Fruit fly (Drosophila melanogaster) whole organism, wandering third instar larva: ENCODE data around the gene Eig71Ed.

ENCODE experiments used
- Abd-B ChIP-seq: fragments of >200 bp; optimal IDR thresholded peaks from 2 replicates; lab custom pipeline; 2017; ENCODE audit warnings: missing biosample characterization, missing genetic modification characterization
- CG32264 ChIP-seq: fragments of 200-800 bp; sonication (Bioruptor generic); optimal IDR thresholded peaks from 2 replicates; lab custom pipeline; 2016; ENCODE audit warnings: missing biosample characterization, missing genetic modification characterization
- CG9705 ChIP-seq: fragments of 200-800 bp; sonication (Bioruptor generic); optimal IDR thresholded peaks from 2 replicates; lab custom pipeline; 2018; ENCODE audit warnings: missing biosample characterization, mild to moderate bottlenecking, missing genetic modification characterization
- CrebA ChIP-seq: fragments of 200-800 bp; sonication (Bioruptor generic); optimal IDR thresholded peaks from 2 replicates; lab custom pipeline; 2016; ENCODE audit warnings: missing biosample characterization, mild to moderate bottlenecking, missing genetic modification characterization, borderline replicate concordance
- Dfd ChIP-seq: fragments of >200 bp; optimal IDR thresholded peaks from 2 replicates; lab custom pipeline; 2017; ENCODE audit warnings: missing biosample characterization, missing genetic modification characterization
- Dif ChIP-seq: fragments of 200-275, 200-300 bp; sonication (Bioruptor generic); optimal IDR thresholded peaks from 2 replicates; lab custom pipeline; 2018; ENCODE audit warnings: missing biosample characterization, missing genetic modification characterization; ENCODE audit not compliant: partially characterized antibody
- GATAd ChIP-seq: sonication (Bioruptor generic); optimal IDR thresholded peaks from 2 replicates; lab custom pipeline; 2016; ENCODE audit warnings: missing biosample characterization, missing genetic modification characterization
- HLH106 ChIP-seq: fragments of 200-800 bp; optimal IDR thresholded peaks from 3 replicates; lab custom pipeline; 2019; ENCODE audit warnings: missing biosample characterization, mild to moderate bottlenecking, missing genetic modification characterization, moderate library complexity
- Hnf4 ChIP-seq: fragments of 200-800 bp; sonication (Bioruptor generic); optimal IDR thresholded peaks from 2 replicates; lab custom pipeline; 2016; ENCODE audit warnings: missing biosample characterization, mild to moderate bottlenecking, missing genetic modification characterization
- Hr78 ChIP-seq: fragments of >200 bp; optimal IDR thresholded peaks from 2 replicates; lab custom pipeline; 2017; ENCODE audit warnings: missing biosample characterization, missing genetic modification characterization
- Hr83 ChIP-seq: fragments of 200-300 bp; sonication (Bioruptor generic); optimal IDR thresholded peaks from 2 replicates; lab custom pipeline; 2016; ENCODE audit warnings: missing biosample characterization, mild to moderate bottlenecking, missing genetic modification characterization, moderate library complexity; ENCODE audit not compliant: poor library complexity, severe bottlenecking
- Jra ChIP-seq: sonication (Bioruptor generic); optimal IDR thresholded peaks from 2 replicates; lab custom pipeline; 2016; ENCODE audit warnings: missing biosample characterization, missing genetic modification characterization
- Mio ChIP-seq: sonication (Bioruptor generic); optimal IDR thresholded peaks from 2 replicates; lab custom pipeline; 2016; ENCODE audit warnings: missing biosample characterization, missing genetic modification characterization
- Myc ChIP-seq: fragments of >200 bp; optimal IDR thresholded peaks from 2 replicates; lab custom pipeline; 2017
- N ChIP-seq: fragments of >200 bp; optimal IDR thresholded peaks from 2 replicates; lab custom pipeline; 2018; ENCODE audit warnings: missing biosample characterization, missing external identifiers, missing genetic modification characterization
- OdsH ChIP-seq: fragments of 200-800 bp; sonication (Bioruptor generic); optimal IDR thresholded peaks from 2 replicates; lab custom pipeline; 2016; ENCODE audit warnings: missing biosample characterization, mild to moderate bottlenecking, missing genetic modification characterization
- Rel ChIP-seq, 2 experiments: fragments of 200-800 bp; sonication (Bioruptor generic) in 1 of 2; optimal IDR thresholded peaks; 2 replicates in 1 of 2; 3 replicates in 1 of 2; lab custom pipeline; 2016 to 2019; ENCODE audit warnings: mild to moderate bottlenecking in 2 of 2, missing biosample characterization in 2 of 2, missing genetic modification characterization in 2 of 2, moderate library complexity in 1 of 2
- Sp1 ChIP-seq: fragments of 200-800 bp; sonication (Bioruptor generic); optimal IDR thresholded peaks from 3 replicates; lab custom pipeline; 2019; ENCODE audit warnings: missing biosample characterization, mild to moderate bottlenecking, missing genetic modification characterization, moderate library complexity
- Vsx2 ChIP-seq: fragments of 200-300, 225-300 bp; sonication (Bioruptor generic); optimal IDR thresholded peaks from 2 replicates; lab custom pipeline; 2018; ENCODE audit warnings: missing biosample characterization, missing genetic modification characterization; ENCODE audit not compliant: partially characterized antibody
- br ChIP-seq: fragments of 200-800 bp; sonication (Bioruptor generic); optimal IDR thresholded peaks from 2 replicates; lab custom pipeline; 2016; ENCODE audit warnings: missing biosample characterization, missing genetic modification characterization
- brk ChIP-seq: fragments of 200-800 bp; sonication (Bioruptor generic); optimal IDR thresholded peaks from 2 replicates; lab custom pipeline; 2016; ENCODE audit warnings: missing biosample characterization, mild to moderate bottlenecking, missing genetic modification characterization
- dl ChIP-seq, 2 experiments: fragments of 175-275, 200-275 bp in 1 of 2; fragments of 200-275 bp in 1 of 2; sonication (Bioruptor generic); optimal IDR thresholded peaks; lab custom pipeline; 2018; ENCODE audit warnings: mild to moderate bottlenecking in 2 of 2, missing biosample characterization in 2 of 2, missing genetic modification characterization in 2 of 2, moderate library complexity in 2 of 2; ENCODE audit not compliant: partially characterized antibody in 2 of 2, insufficient read depth in 1 of 2
- dsf ChIP-seq: sonication (Bioruptor generic); optimal IDR thresholded peaks from 2 replicates; lab custom pipeline; 2016; ENCODE audit warnings: missing biosample characterization, missing genetic modification characterization, borderline replicate concordance
- ey ChIP-seq: fragments of 200-800 bp; sonication (Bioruptor generic); optimal IDR thresholded peaks from 2 replicates; lab custom pipeline; 2016; ENCODE audit warnings: missing biosample characterization, missing genetic modification characterization
- foxo ChIP-seq, 2 experiments: fragments of 200-800 bp; sonication (Bioruptor generic); optimal IDR thresholded peaks; 2 replicates in 1 of 2; 3 replicates in 1 of 2; lab custom pipeline; 2016 to 2017; ENCODE audit warnings: missing biosample characterization in 2 of 2, missing genetic modification characterization in 2 of 2
- fru ChIP-seq: fragments of 200-800 bp; sonication (Bioruptor generic); optimal IDR thresholded peaks from 3 replicates; lab custom pipeline; 2016; ENCODE audit warnings: missing biosample characterization, mild to moderate bottlenecking, missing genetic modification characterization
- h ChIP-seq: fragments of 200-800 bp; sonication (Bioruptor generic); optimal IDR thresholded peaks from 3 replicates; lab custom pipeline; 2016; ENCODE audit warnings: missing biosample characterization, mild to moderate bottlenecking, missing genetic modification characterization
- jim ChIP-seq: fragments of 175-275, 200-325 bp; sonication (Bioruptor generic); optimal IDR thresholded peaks from 2 replicates; lab custom pipeline; 2016; ENCODE audit warnings: missing biosample characterization, mild to moderate bottlenecking, missing genetic modification characterization
- lola ChIP-seq: fragments of >200 bp; optimal IDR thresholded peaks from 2 replicates; lab custom pipeline; 2017; ENCODE audit warnings: missing biosample characterization, missing genetic modification characterization
- pan ChIP-seq: fragments of >200 bp; optimal IDR thresholded peaks from 2 replicates; lab custom pipeline; 2017
- psq ChIP-seq: fragments of 200-800 bp; sonication (Bioruptor generic); optimal IDR thresholded peaks from 3 replicates; lab custom pipeline; 2017; ENCODE audit warnings: missing biosample characterization, mild to moderate bottlenecking, missing genetic modification characterization, moderate library complexity
- rgr ChIP-seq: fragments of 200-800 bp; sonication (Bioruptor generic); optimal IDR thresholded peaks from 3 replicates; lab custom pipeline; 2016; ENCODE audit warnings: missing biosample characterization, mild to moderate bottlenecking, missing genetic modification characterization
- sage ChIP-seq: fragments of 200-800 bp; sonication (Bioruptor generic); optimal IDR thresholded peaks from 2 replicates; lab custom pipeline; 2016; ENCODE audit warnings: missing biosample characterization, mild to moderate bottlenecking, missing genetic modification characterization
- tai ChIP-seq: sonication (Bioruptor generic); optimal IDR thresholded peaks from 2 replicates; lab custom pipeline; 2016; ENCODE audit warnings: missing biosample characterization, missing genetic modification characterization
- usp ChIP-seq: fragments of >200 bp; optimal IDR thresholded peaks from 2 replicates; lab custom pipeline; 2017; ENCODE audit warnings: missing biosample characterization, missing genetic modification characterization
- woc ChIP-seq: sonication (Bioruptor generic); optimal IDR thresholded peaks from 2 replicates; lab custom pipeline; 2016; ENCODE audit warnings: missing biosample characterization, mild to moderate bottlenecking, missing genetic modification characterization

The Eig71Ed gene

DNA sequence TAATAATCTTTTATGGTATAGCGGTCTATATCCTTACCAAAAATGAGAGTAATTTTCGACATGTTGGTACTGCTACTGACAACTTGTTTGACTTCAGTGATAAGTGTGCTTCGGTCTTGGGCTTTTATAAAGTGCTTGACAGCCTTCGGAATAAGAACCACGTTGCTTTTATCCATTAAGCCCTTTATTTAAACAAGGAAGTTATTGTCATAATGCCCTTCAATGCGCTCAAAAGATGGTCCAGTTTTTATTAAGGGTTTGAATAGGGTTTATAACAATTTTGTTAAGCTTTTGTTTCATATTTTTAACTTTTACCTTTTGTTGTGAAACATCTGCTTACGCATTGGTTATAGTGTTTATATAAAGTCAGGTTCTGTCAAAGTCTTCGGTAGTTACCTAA, at the start of gene Eig71Ed, which contains the start of gene Eig71Ec:
TSS of gene Eig71Ed (plus strand) at position 384 of the 400 bp plus-strand sequence.
TSS of gene Eig71Ec (minus strand) at position 101 of the 400 bp plus-strand sequence.
- TF ChIP-seq rgr (GFP tag; lab: Kevin White, UChicago) (no peak), Jra (no peak), CG32264 (GFP tag; lab: Kevin White, UChicago) (no peak), Hr78 (GFP tag; lab: Kevin White, UChicago) (no peak), Hr83 (no peak), Dfd (no peak), psq (GFP tag; lab: Kevin White, UChicago) (no peak)

DNA sequence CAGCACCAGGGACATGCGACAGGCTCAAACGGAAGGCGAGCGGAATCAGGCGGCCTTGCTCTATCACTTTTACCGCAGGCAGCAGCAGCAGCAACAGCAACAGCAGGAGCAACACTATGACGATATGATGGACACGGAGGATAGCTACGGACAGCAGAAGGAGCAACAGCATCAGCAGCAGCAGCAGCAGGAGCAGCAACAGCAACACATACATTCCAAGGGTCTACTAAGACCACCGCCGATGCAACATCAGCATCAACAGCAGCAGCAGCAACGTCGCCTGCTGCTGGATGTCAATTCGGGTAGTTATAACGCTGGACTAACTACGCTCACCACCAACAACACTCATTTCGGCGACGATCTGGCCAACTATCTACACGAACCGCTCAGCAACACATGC, 47.4 kb upstream of the Eig71Ed start:
- TF ChIP-seq CG9705 (GFP tag; lab: Kevin White, UChicago) = no peak
- TF ChIP-seq Dfd = peak; percentile 94

DNA sequence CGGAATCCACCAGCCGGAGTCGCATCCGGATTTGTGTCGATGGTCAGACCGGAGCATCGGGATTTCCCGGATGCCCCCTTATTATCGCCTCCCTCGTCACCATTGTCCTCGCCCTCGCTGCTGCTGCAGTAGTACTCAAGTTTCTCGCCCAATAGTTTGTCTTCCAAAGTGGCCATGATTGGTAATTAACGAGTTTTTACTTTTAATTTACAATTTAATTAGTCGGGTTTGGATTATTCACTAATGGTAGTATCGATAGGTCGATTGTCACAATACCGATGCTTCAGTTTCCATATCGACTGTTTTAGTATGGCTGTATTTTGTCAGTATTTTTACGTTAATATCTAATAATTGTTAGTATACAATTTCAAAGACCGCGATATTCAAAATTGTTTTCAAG, 42.2 kb upstream of the Eig71Ed start, which contains the start of gene CG7650:
TSS of gene CG7650 (minus strand) at position 278 of the 400 bp plus-strand sequence.
- no peak for TF ChIP-seq OdsH (GFP tag; lab: Kevin White, UChicago)
- no peak for TF ChIP-seq sage (GFP tag; lab: Kevin White, UChicago)
- no peak for TF ChIP-seq jim (GFP tag; lab: Kevin White, UChicago)
- no peak for TF ChIP-seq HLH106
- TF ChIP-seq Hr83 = no peak
- TF ChIP-seq ey (GFP tag; lab: Kevin White, UChicago) = no peak
- TF ChIP-seq Myc (lab: Kevin White, UChicago) = no peak
- TF ChIP-seq Abd-B (GFP tag; lab: Kevin White, UChicago) = no peak
- TF ChIP-seq woc (GFP tag; lab: Kevin White, UChicago) = no peak
- no peak for TF ChIP-seq dsf (GFP tag; lab: Kevin White, UChicago)
- TF ChIP-seq fru (GFP tag; lab: Kevin White, UChicago) = no peak
- TF ChIP-seq CG32264 (GFP tag; lab: Kevin White, UChicago) = no peak
- TF ChIP-seq Vsx2 (GFP tag; lab: Kevin White, UChicago) = peak; percentile 77
- TF ChIP-seq Mio = no peak
- TF ChIP-seq CG9705 (GFP tag; lab: Kevin White, UChicago) = no peak
- no peak for TF ChIP-seq Dif
- TF ChIP-seq h (GFP tag; lab: Kevin White, UChicago) = no peak
- no peak for TF ChIP-seq foxo (GFP tag; optimal IDR thresholded peaks at IDR 0.05; lab: Kevin White, UChicago)
- TF ChIP-seq tai (GFP tag; lab: Kevin White, UChicago) = no peak
- peak; percentile 67 for TF ChIP-seq brk
- no peak for TF ChIP-seq br (GFP tag; lab: Kevin White, UChicago)
- TF ChIP-seq Rel (GFP tag; optimal IDR thresholded peaks at IDR 0.05; lab: Kevin White, UChicago) = no peak
- TF ChIP-seq Rel (tag; optimal IDR thresholded peaks at IDR 0.05; lab: Kevin White, UChicago) = peak; percentile 71
- no peak for TF ChIP-seq Sp1 (GFP tag; lab: Kevin White, UChicago)
- no peak for TF ChIP-seq rgr (GFP tag; lab: Kevin White, UChicago)
- no peak for TF ChIP-seq GATAd (GFP tag; lab: Kevin White, UChicago)

DNA sequence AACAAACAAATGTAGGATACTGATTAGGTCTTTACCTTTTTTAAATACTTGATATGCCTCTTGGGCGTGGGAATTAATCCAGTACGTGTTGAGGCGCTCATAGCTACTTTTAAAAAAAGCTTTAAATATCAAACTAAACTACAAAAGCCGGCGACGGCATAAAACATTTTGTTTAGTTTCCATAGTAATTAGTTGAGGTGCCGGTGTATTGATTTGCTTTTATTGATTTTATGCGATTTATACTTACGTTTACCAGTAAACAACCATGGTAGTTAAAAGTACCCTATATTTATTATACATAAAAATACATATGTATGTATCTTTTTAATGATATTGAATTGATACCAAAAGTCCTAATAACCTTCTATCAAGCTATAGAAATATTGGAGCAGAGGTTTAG, 39.6 kb upstream of the Eig71Ed start, which contains the start of gene CG13449:
TSS of gene CG13449 (minus strand) at position 101 of the 400 bp plus-strand sequence.
- TF ChIP-seq woc (GFP tag; lab: Kevin White, UChicago) = no peak
- TF ChIP-seq Hnf4 = no peak
- TF ChIP-seq dl (GFP tag; optimal IDR thresholded peaks at IDR 0.05; lab: Kevin White, UChicago; ENCODE audit: insufficient read depth in 1 of 2, partially characterized antibody in 2 of 2) = no peak
- TF ChIP-seq Vsx2 (GFP tag; lab: Kevin White, UChicago) = no peak
- TF ChIP-seq Dfd = no peak
- TF ChIP-seq tai (GFP tag; lab: Kevin White, UChicago) = no peak
- TF ChIP-seq lola (GFP tag; lab: Kevin White, UChicago) = no peak
- no peak for TF ChIP-seq h (GFP tag; lab: Kevin White, UChicago)
- TF ChIP-seq OdsH (GFP tag; lab: Kevin White, UChicago) = no peak
- no peak for TF ChIP-seq Mio
- no peak for TF ChIP-seq Dif
- no peak for TF ChIP-seq N (GFP tag; lab: Kevin White, UChicago)
- no peak for TF ChIP-seq usp (GFP tag; lab: Kevin White, UChicago)
- TF ChIP-seq pan (lab: Kevin White, UChicago) = no peak
- TF ChIP-seq CrebA (GFP tag; lab: Kevin White, UChicago) = no peak
- no peak for TF ChIP-seq Sp1 (GFP tag; lab: Kevin White, UChicago)
- TF ChIP-seq CG9705 (GFP tag; lab: Kevin White, UChicago) = no peak
- no peak for TF ChIP-seq dsf (GFP tag; lab: Kevin White, UChicago)
- no peak for TF ChIP-seq psq (GFP tag; lab: Kevin White, UChicago)
